Worm (Caenorhabditis elegans) whole organism, L4 larva: ENCODE data around the gene hlh-3.
A peak's percentile ranks its signal among the peaks of the same experiment; 100 is the strongest.

ENCODE experiments used
- aha-1 ChIP-seq: fragments of 150-350 bp; peaks from one replicate; lab custom pipeline; 2014; ENCODE audit warnings: missing biosample characterization, missing genetic modification characterization
- ama-1 ChIP-seq: fragments of 150-350 bp; optimal IDR thresholded peaks from 2 replicates; lab custom pipeline; 2014; ENCODE audit warnings: inconsistent platforms, mixed read lengths
- egl-43 ChIP-seq: fragments of 200-800 bp; sonication (Bioruptor generic); IDR thresholded peaks from 2 replicates; pipeline ENCODE4 v1.3.6; 2022; ENCODE audit warnings: missing genetic modification reagents, missing genetic modification characterization, missing compliant biosample characterization
- lir-3 ChIP-seq: sonication (generic microtip); optimal IDR thresholded peaks from 2 replicates; lab custom pipeline; 2016; ENCODE audit warnings: mild to moderate bottlenecking, missing genetic modification characterization, missing compliant biosample characterization
- mdl-1 ChIP-seq, 2 experiments: fragments of 150-350 bp in 1 of 2; sonication (generic microtip) in 1 of 2; optimal IDR thresholded peaks; 2 replicates each; lab custom pipeline; 2014 to 2017; ENCODE audit warnings: missing biosample characterization in 2 of 2, missing genetic modification characterization in 2 of 2
- nhr-11 ChIP-seq: fragments of 150-350 bp; optimal IDR thresholded peaks from 2 replicates; lab custom pipeline; 2014; ENCODE audit warnings: missing biosample characterization, missing genetic modification characterization
- nhr-28 ChIP-seq: fragments of 150-350 bp; optimal IDR thresholded peaks from 2 replicates; lab custom pipeline; 2014; ENCODE audit warnings: missing biosample characterization, missing genetic modification characterization
- rbr-2 ChIP-seq: sonication (generic microtip); optimal IDR thresholded peaks from 2 replicates; lab custom pipeline; 2016; ENCODE audit warnings: missing genotype, missing genetic modification characterization, missing compliant biosample characterization
- unc-39 ChIP-seq: sonication (generic microtip); optimal IDR thresholded peaks from 2 replicates; lab custom pipeline; 2017; ENCODE audit warnings: missing biosample characterization, missing genetic modification characterization
- zag-1 ChIP-seq: fragments of 150-350 bp; optimal IDR thresholded peaks from 2 replicates; lab custom pipeline; 2014; ENCODE audit warnings: missing biosample characterization, missing genetic modification characterization

DNA sequence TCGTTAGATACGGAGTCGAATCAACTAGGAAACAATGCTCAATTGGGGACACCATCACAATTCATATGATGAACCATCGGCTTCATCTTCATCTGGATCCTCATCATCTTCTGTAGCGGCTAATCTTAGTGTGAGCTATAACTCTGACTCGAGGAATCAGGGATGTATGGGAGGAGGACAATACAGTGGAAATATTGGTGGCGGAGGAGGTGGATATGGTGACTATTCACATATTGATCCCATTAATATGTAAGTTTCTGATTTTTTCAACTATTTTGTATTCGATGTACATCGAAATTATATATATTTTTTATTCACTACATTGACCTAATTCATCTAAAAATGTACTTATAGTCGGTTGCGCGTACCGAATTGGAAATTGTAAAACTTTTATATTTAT, 41.0 kb downstream of the hlh-3 start:
- TF ChIP-seq aha-1 (peak; percentile 93), egl-43 (GFP tag; lab: Robert Waterston, UW) (no peak), nhr-28 (no peak), rbr-2 (no peak), ama-1 (lab: Kevin White, UChicago) (no peak), mdl-1 (tag; optimal IDR thresholded peaks at IDR 0.05; lab: Kevin White, UChicago) (no peak), unc-39 (tag; lab: Kevin White, UChicago) (no peak), lir-3 (tag; lab: Kevin White, UChicago) (no peak), zag-1 (tag; lab: Kevin White, UChicago) (no peak), nhr-11 (tag; lab: Kevin White, UChicago) (no peak)
